Fruit fly (Drosophila melanogaster) whole organism, prepupa: ENCODE data around the gene tok.

ENCODE experiments used
- Blimp-1 ChIP-seq: fragments of 200-800 bp; sonication (Bioruptor generic); optimal IDR thresholded peaks from 3 replicates; lab custom pipeline; 2017; ENCODE audit warnings: missing biosample characterization, missing genetic modification characterization, mild to moderate bottlenecking, moderate library complexity, missing genetic modification reagents
- CG11294 ChIP-seq: fragments of 200-800 bp; sonication (Bioruptor generic); IDR thresholded peaks from 2 replicates; pipeline ENCODE4 v1.3.6; 2022; ENCODE audit warnings: missing biosample characterization, missing genetic modification characterization
- CG15336 ChIP-seq: fragments of 200-800 bp; sonication (Bioruptor generic); IDR thresholded peaks from 2 replicates; pipeline ENCODE4 v1.3.6; 2022; ENCODE audit warnings: missing biosample characterization, missing genetic modification characterization
- CG3032 ChIP-seq: fragments of 200-800 bp; optimal IDR thresholded peaks from 2 replicates; lab custom pipeline; 2019; ENCODE audit warnings: missing biosample characterization, mild to moderate bottlenecking, missing genetic modification characterization, moderate library complexity
- CG32006 ChIP-seq: fragments of 200-800 bp; sonication (Bioruptor generic); optimal IDR thresholded peaks from 3 replicates; lab custom pipeline; 2017; ENCODE audit warnings: missing biosample characterization, mild to moderate bottlenecking, missing genetic modification characterization
- CG34406 ChIP-seq: fragments of 200-800 bp; sonication (Bioruptor generic); optimal IDR thresholded peaks from 3 replicates; lab custom pipeline; 2016; ENCODE audit warnings: missing biosample characterization, missing genetic modification characterization
- CG4318 ChIP-seq: fragments of 200-800 bp; sonication (Bioruptor generic); optimal IDR thresholded peaks from 3 replicates; lab custom pipeline; 2017; ENCODE audit warnings: missing biosample characterization, mild to moderate bottlenecking, missing genetic modification characterization
- CG6276 ChIP-seq: fragments of 200-800 bp; sonication (Bioruptor generic); optimal IDR thresholded peaks from 2 replicates; lab custom pipeline; 2017; ENCODE audit warnings: missing biosample characterization, mild to moderate bottlenecking, missing genetic modification characterization
- CG6792 ChIP-seq: fragments of 200-800 bp; sonication (Bioruptor generic); optimal IDR thresholded peaks from 3 replicates; lab custom pipeline; 2016; ENCODE audit warnings: missing biosample characterization, missing genetic modification characterization
- CG6854 ChIP-seq: fragments of 200-800 bp; sonication (Bioruptor generic); optimal IDR thresholded peaks from 2 replicates; lab custom pipeline; 2017; ENCODE audit warnings: missing biosample characterization, mild to moderate bottlenecking, missing genetic modification characterization
- CG8119 ChIP-seq: fragments of 200-800 bp; sonication (Bioruptor generic); IDR thresholded peaks from 3 replicates; pipeline ENCODE4 v1.3.6; 2022; ENCODE audit warnings: missing biosample characterization, missing genetic modification characterization
- CG8319 ChIP-seq: fragments of 200-800 bp; sonication (Bioruptor generic); optimal IDR thresholded peaks from 3 replicates; lab custom pipeline; 2016; ENCODE audit warnings: missing biosample characterization, missing genetic modification characterization
- CG8632 ChIP-seq: fragments of 200-800 bp; sonication (Bioruptor generic); optimal IDR thresholded peaks from 3 replicates; lab custom pipeline; 2016; ENCODE audit warnings: missing biosample characterization, missing genetic modification characterization
- Eip75B ChIP-seq: fragments of 200-800 bp; sonication (Bioruptor generic); optimal IDR thresholded peaks from 3 replicates; lab custom pipeline; 2016; ENCODE audit warnings: missing biosample characterization, missing genetic modification characterization
- Eip78C ChIP-seq: fragments of 200-800 bp; sonication (Bioruptor generic); peaks from one replicate; lab custom pipeline; 2016; ENCODE audit warnings: missing biosample characterization, missing genetic modification characterization
- Hr39 ChIP-seq: fragments of 200-800 bp; sonication (Bioruptor generic); optimal IDR thresholded peaks from 2 replicates; lab custom pipeline; 2016; ENCODE audit warnings: missing biosample characterization, missing genetic modification characterization
- Hr4 ChIP-seq: fragments of 200-800 bp; sonication (Bioruptor generic); optimal IDR thresholded peaks from 3 replicates; lab custom pipeline; 2016; ENCODE audit warnings: missing biosample characterization, missing genetic modification characterization
- Lpt ChIP-seq: fragments of 200-800 bp; sonication (Bioruptor generic); optimal IDR thresholded peaks from 3 replicates; lab custom pipeline; 2016; ENCODE audit warnings: missing biosample characterization, missing genetic modification characterization
- OdsH ChIP-seq: fragments of 200-800 bp; sonication (Bioruptor generic); optimal IDR thresholded peaks from 3 replicates; lab custom pipeline; 2016; ENCODE audit warnings: missing biosample characterization, missing genetic modification characterization
- Smox ChIP-seq: fragments of 200-800 bp; sonication (Bioruptor generic); optimal IDR thresholded peaks from 3 replicates; lab custom pipeline; 2016; ENCODE audit warnings: missing biosample characterization, missing genetic modification characterization
- Sox15 ChIP-seq: fragments of 200-800 bp; sonication (Bioruptor generic); optimal IDR thresholded peaks from 3 replicates; lab custom pipeline; 2016; ENCODE audit warnings: missing biosample characterization, missing genetic modification characterization
- achi ChIP-seq: fragments of 200-800 bp; sonication (Bioruptor generic); optimal IDR thresholded peaks from 3 replicates; lab custom pipeline; 2016; ENCODE audit warnings: missing biosample characterization, missing genetic modification characterization
- acj6 ChIP-seq: fragments of 200-800 bp; sonication (Bioruptor generic); optimal IDR thresholded peaks from 3 replicates; lab custom pipeline; 2016; ENCODE audit warnings: missing biosample characterization, missing genetic modification characterization
- cyc ChIP-seq: fragments of 200-800 bp; sonication (Bioruptor generic); optimal IDR thresholded peaks from 3 replicates; lab custom pipeline; 2016; ENCODE audit warnings: missing biosample characterization, missing genetic modification characterization
- eg ChIP-seq: fragments of 200-800 bp; sonication (Bioruptor generic); IDR thresholded peaks from 3 replicates; pipeline ENCODE4 v1.3.6; 2022; ENCODE audit warnings: missing biosample characterization, missing genetic modification characterization
- fd59A ChIP-seq: fragments of 200-800 bp; sonication (Bioruptor generic); optimal IDR thresholded peaks from 2 replicates; lab custom pipeline; 2017; ENCODE audit warnings: missing biosample characterization, mild to moderate bottlenecking, missing genetic modification characterization, missing genetic modification reagents
- lz ChIP-seq: fragments of 200-800 bp; sonication (Bioruptor generic); optimal IDR thresholded peaks from 3 replicates; lab custom pipeline; 2016; ENCODE audit warnings: missing biosample characterization, missing genetic modification characterization
- net ChIP-seq: fragments of 200-800 bp; sonication (Bioruptor generic); optimal IDR thresholded peaks from 3 replicates; lab custom pipeline; 2016; ENCODE audit warnings: missing biosample characterization, missing genetic modification characterization
- pdm3 ChIP-seq: fragments of 200-800 bp; sonication (Bioruptor generic); optimal IDR thresholded peaks from 3 replicates; lab custom pipeline; 2016; ENCODE audit warnings: missing biosample characterization, missing genetic modification characterization
- salr ChIP-seq, 2 experiments: fragments of 200-800 bp; sonication (Bioruptor generic); optimal IDR thresholded peaks; 3 replicates each; lab custom pipeline; 2016 to 2018; ENCODE audit warnings: missing biosample characterization in 2 of 2, missing genetic modification characterization in 2 of 2, mild to moderate bottlenecking in 1 of 2
- spab ChIP-seq: fragments of 200-800 bp; sonication (Bioruptor generic); optimal IDR thresholded peaks from 2 replicates; lab custom pipeline; 2017; ENCODE audit warnings: missing biosample characterization, mild to moderate bottlenecking, missing genetic modification characterization, missing genetic modification reagents
- ss ChIP-seq, 2 experiments: fragments of 200-800 bp; sonication (Bioruptor generic); optimal IDR thresholded peaks; 2 replicates in 1 of 2; 3 replicates in 1 of 2; lab custom pipeline; 2017 to 2018; ENCODE audit warnings: mild to moderate bottlenecking in 2 of 2, missing biosample characterization in 2 of 2, missing genetic modification characterization in 2 of 2, moderate library complexity in 1 of 2
- svp ChIP-seq: fragments of 200-800 bp; sonication (Bioruptor generic); peaks from one replicate; lab custom pipeline; 2016; ENCODE audit warnings: missing biosample characterization, missing genetic modification characterization

The tok gene

dm6 chr3R:24773016-24773415 lies 53.5 kb downstream of the tok start:
- TF ChIP-seq CG8632 (GFP tag; lab: Kevin White, UChicago) (no peak), Hr39 (GFP tag; lab: Kevin White, UChicago) (no peak), svp (peak; percentile 60), CG34406 (no peak), pdm3 (GFP tag; lab: Kevin White, UChicago) (no peak)

dm6 chr3R:24773422-24773821 lies 53.9 kb downstream of the tok start:
- TF ChIP-seq acj6 (no peak), CG8119 (GFP tag; lab: Robert Waterston, UW) (peak; percentile 63; the same call in 2 of the 3 replicates), salr (GFP tag; optimal IDR thresholded peaks at IDR 0.05; lab: Kevin White, UChicago) (no peak), CG32006 (peak; percentile 54), Eip78C (GFP tag; lab: Kevin White, UChicago) (peak; percentile 69), CG8632 (GFP tag; lab: Kevin White, UChicago) (no peak), CG6854 (GFP tag; lab: Kevin White, UChicago) (no peak), ss (GFP tag; optimal IDR thresholded peaks at IDR 0.05; lab: Kevin White, UChicago) (no peak), CG15336 (peak; percentile 11; the same call in 1 of the 2 replicates), Eip75B (GFP tag; lab: Kevin White, UChicago) (no peak), CG8319 (no peak), CG11294 (GFP tag; lab: Robert Waterston, UW) (no peak), svp (peak; percentile 3), CG6276 (GFP tag; lab: Kevin White, UChicago) (peak; percentile 36), net (GFP tag; lab: Kevin White, UChicago) (peak; percentile 41), eg (GFP tag; lab: Robert Waterston, UW) (peak; percentile 64), Smox (no peak), Blimp-1 (GFP tag; lab: Kevin White, UChicago) (no peak), CG6792 (GFP tag; lab: Kevin White, UChicago) (no peak), lz (no peak)
- TF ChIP-seq, all 60 proteins: peak for 8

- TF ChIP-seq Eip78C (GFP tag; lab: Kevin White, UChicago) (peak; percentile 80), net (GFP tag; lab: Kevin White, UChicago) (peak; percentile 3), Smox (no peak), OdsH (peak; percentile 20), pdm3 (GFP tag; lab: Kevin White, UChicago) (peak; percentile 5), Lpt (GFP tag; lab: Kevin White, UChicago) (peak; percentile 12), CG32006 (peak; percentile 84), CG34406 (no peak), spab (no peak), CG15336 (peak; percentile 59; the same call in 1 of the 2 replicates), Sox15 (GFP tag; lab: Kevin White, UChicago) (no peak), Hr4 (GFP tag; lab: Kevin White, UChicago) (peak; percentile 89), lz (no peak), achi (GFP tag; lab: Kevin White, UChicago) (peak; percentile 12), CG8119 (GFP tag; lab: Robert Waterston, UW) (peak; percentile 77), svp (peak; percentile 32), CG3032 (tag; lab: Kevin White, UChicago) (no peak), CG4318 (GFP tag; lab: Kevin White, UChicago) (peak; percentile 70)
Observed at dm6 chr3R:24777101-24777500, 57.6 kb downstream of the tok start.

dm6 chr3R:24778218-24778739 lies 58.8 kb downstream of the tok start:
- TF ChIP-seq cyc (GFP tag; lab: Kevin White, UChicago) (no peak), svp (peak; percentile 67), fd59A (GFP tag; lab: Kevin White, UChicago) (no peak), Eip78C (GFP tag; lab: Kevin White, UChicago) (peak; percentile 35), eg (GFP tag; lab: Robert Waterston, UW) (peak; percentile 7; the same call in 1 of the 3 replicates)
- TF ChIP-seq, all 60 proteins: peak for 3
